Fruit fly (Drosophila melanogaster) whole organism, wandering third instar larva: ENCODE measurements around the gene Cby.
A peak's percentile ranks its signal among the peaks of the same experiment; 100 is the strongest.

Experiments used
- CG32264 ChIP-seq: fragments of 200-800 bp; sonication (Bioruptor generic); optimal IDR thresholded peaks from 2 replicates; lab custom pipeline; 2016; ENCODE audit warnings: missing biosample characterization, missing genetic modification characterization
- CG9705 ChIP-seq: fragments of 200-800 bp; sonication (Bioruptor generic); optimal IDR thresholded peaks from 2 replicates; lab custom pipeline; 2018; ENCODE audit warnings: missing biosample characterization, mild to moderate bottlenecking, missing genetic modification characterization
- Dfd ChIP-seq: fragments of >200 bp; optimal IDR thresholded peaks from 2 replicates; lab custom pipeline; 2017; ENCODE audit warnings: missing biosample characterization, missing genetic modification characterization
- Dif ChIP-seq: fragments of 200-275, 200-300 bp; sonication (Bioruptor generic); optimal IDR thresholded peaks from 2 replicates; lab custom pipeline; 2018; ENCODE audit warnings: missing biosample characterization, missing genetic modification characterization; ENCODE audit not compliant: partially characterized antibody
- HLH106 ChIP-seq: fragments of 200-800 bp; optimal IDR thresholded peaks from 3 replicates; lab custom pipeline; 2019; ENCODE audit warnings: missing biosample characterization, mild to moderate bottlenecking, missing genetic modification characterization, moderate library complexity
- Hnf4 ChIP-seq: fragments of 200-800 bp; sonication (Bioruptor generic); optimal IDR thresholded peaks from 2 replicates; lab custom pipeline; 2016; ENCODE audit warnings: missing biosample characterization, mild to moderate bottlenecking, missing genetic modification characterization
- Jra ChIP-seq: sonication (Bioruptor generic); optimal IDR thresholded peaks from 2 replicates; lab custom pipeline; 2016; ENCODE audit warnings: missing biosample characterization, missing genetic modification characterization
- Myc ChIP-seq: fragments of >200 bp; optimal IDR thresholded peaks from 2 replicates; lab custom pipeline; 2017
- OdsH ChIP-seq: fragments of 200-800 bp; sonication (Bioruptor generic); optimal IDR thresholded peaks from 2 replicates; lab custom pipeline; 2016; ENCODE audit warnings: missing biosample characterization, mild to moderate bottlenecking, missing genetic modification characterization
- Rel ChIP-seq, 2 experiments: fragments of 200-800 bp; sonication (Bioruptor generic) in 1 of 2; optimal IDR thresholded peaks; 2 replicates in 1 of 2; 3 replicates in 1 of 2; lab custom pipeline; 2016 to 2019; ENCODE audit warnings: mild to moderate bottlenecking in 2 of 2, missing biosample characterization in 2 of 2, missing genetic modification characterization in 2 of 2, moderate library complexity in 1 of 2
- Sp1 ChIP-seq: fragments of 200-800 bp; sonication (Bioruptor generic); optimal IDR thresholded peaks from 3 replicates; lab custom pipeline; 2019; ENCODE audit warnings: missing biosample characterization, mild to moderate bottlenecking, missing genetic modification characterization, moderate library complexity
- br ChIP-seq: fragments of 200-800 bp; sonication (Bioruptor generic); optimal IDR thresholded peaks from 2 replicates; lab custom pipeline; 2016; ENCODE audit warnings: missing biosample characterization, missing genetic modification characterization
- brk ChIP-seq: fragments of 200-800 bp; sonication (Bioruptor generic); optimal IDR thresholded peaks from 2 replicates; lab custom pipeline; 2016; ENCODE audit warnings: missing biosample characterization, mild to moderate bottlenecking, missing genetic modification characterization
- dmrt93B ChIP-seq: fragments of 200-800 bp; sonication (Bioruptor generic); optimal IDR thresholded peaks from 2 replicates; lab custom pipeline; 2018; ENCODE audit warnings: missing biosample characterization, mild to moderate bottlenecking, missing genetic modification characterization
- dsf ChIP-seq: sonication (Bioruptor generic); optimal IDR thresholded peaks from 2 replicates; lab custom pipeline; 2016; ENCODE audit warnings: missing biosample characterization, missing genetic modification characterization, borderline replicate concordance
- foxo ChIP-seq, 2 experiments: fragments of 200-800 bp; sonication (Bioruptor generic); optimal IDR thresholded peaks; 2 replicates in 1 of 2; 3 replicates in 1 of 2; lab custom pipeline; 2016 to 2017; ENCODE audit warnings: missing biosample characterization in 2 of 2, missing genetic modification characterization in 2 of 2
- fru ChIP-seq: fragments of 200-800 bp; sonication (Bioruptor generic); optimal IDR thresholded peaks from 3 replicates; lab custom pipeline; 2016; ENCODE audit warnings: missing biosample characterization, mild to moderate bottlenecking, missing genetic modification characterization
- h ChIP-seq: fragments of 200-800 bp; sonication (Bioruptor generic); optimal IDR thresholded peaks from 3 replicates; lab custom pipeline; 2016; ENCODE audit warnings: missing biosample characterization, mild to moderate bottlenecking, missing genetic modification characterization
- jim ChIP-seq: fragments of 175-275, 200-325 bp; sonication (Bioruptor generic); optimal IDR thresholded peaks from 2 replicates; lab custom pipeline; 2016; ENCODE audit warnings: missing biosample characterization, mild to moderate bottlenecking, missing genetic modification characterization
- lola ChIP-seq: fragments of >200 bp; optimal IDR thresholded peaks from 2 replicates; lab custom pipeline; 2017; ENCODE audit warnings: missing biosample characterization, missing genetic modification characterization
- pan ChIP-seq: fragments of >200 bp; optimal IDR thresholded peaks from 2 replicates; lab custom pipeline; 2017
- psq ChIP-seq: fragments of 200-800 bp; sonication (Bioruptor generic); optimal IDR thresholded peaks from 3 replicates; lab custom pipeline; 2017; ENCODE audit warnings: missing biosample characterization, mild to moderate bottlenecking, missing genetic modification characterization, moderate library complexity
- rgr ChIP-seq: fragments of 200-800 bp; sonication (Bioruptor generic); optimal IDR thresholded peaks from 3 replicates; lab custom pipeline; 2016; ENCODE audit warnings: missing biosample characterization, mild to moderate bottlenecking, missing genetic modification characterization
- sage ChIP-seq: fragments of 200-800 bp; sonication (Bioruptor generic); optimal IDR thresholded peaks from 2 replicates; lab custom pipeline; 2016; ENCODE audit warnings: missing biosample characterization, mild to moderate bottlenecking, missing genetic modification characterization
- tai ChIP-seq: sonication (Bioruptor generic); optimal IDR thresholded peaks from 2 replicates; lab custom pipeline; 2016; ENCODE audit warnings: missing biosample characterization, missing genetic modification characterization
- woc ChIP-seq: sonication (Bioruptor generic); optimal IDR thresholded peaks from 2 replicates; lab custom pipeline; 2016; ENCODE audit warnings: missing biosample characterization, mild to moderate bottlenecking, missing genetic modification characterization

Cby gene

dm6 chr3R:21823699-21824406 lies 44.0 kb upstream of the Cby start:
- TF ChIP-seq foxo (GFP tag; optimal IDR thresholded peaks at IDR 0.05; lab: Kevin White, UChicago) (peak in 1 of 2 experiments; percentile 67), OdsH (GFP tag; lab: Kevin White, UChicago) (peak; percentile 53), CG32264 (no peak), rgr (GFP tag; lab: Kevin White, UChicago) (peak; percentile 34), HLH106 (tag; lab: Kevin White, UChicago) (peak; percentile 74), dsf (no peak), Sp1 (GFP tag; lab: Kevin White, UChicago) (peak; percentile 58), psq (GFP tag; lab: Kevin White, UChicago) (peak; percentile 70), br (GFP tag; lab: Kevin White, UChicago) (no peak), Rel (GFP tag; optimal IDR thresholded peaks at IDR 0.05; lab: Kevin White, UChicago) (no peak), Rel (tag; optimal IDR thresholded peaks at IDR 0.05; lab: Kevin White, UChicago) (peak; percentile 17), fru (GFP tag; lab: Kevin White, UChicago) (peak; percentile 38), dmrt93B (GFP tag; lab: Kevin White, UChicago) (peak; percentile 79), brk (GFP tag; lab: Kevin White, UChicago) (no peak), lola (GFP tag; lab: Kevin White, UChicago) (no peak), h (GFP tag; lab: Kevin White, UChicago) (peak; percentile 22), CG9705 (GFP tag; lab: Kevin White, UChicago) (peak; percentile 50), sage (GFP tag; lab: Kevin White, UChicago) (no peak), jim (GFP tag; lab: Kevin White, UChicago) (no peak), tai (GFP tag; lab: Kevin White, UChicago) (no peak)

- TF ChIP-seq dmrt93B (GFP tag; lab: Kevin White, UChicago) (peak; percentile 24), br (GFP tag; lab: Kevin White, UChicago) (no peak), woc (GFP tag; lab: Kevin White, UChicago) (peak; percentile 13), psq (GFP tag; lab: Kevin White, UChicago) (peak; percentile 38), CG9705 (GFP tag; lab: Kevin White, UChicago) (no peak), OdsH (GFP tag; lab: Kevin White, UChicago) (no peak), foxo (GFP tag; optimal IDR thresholded peaks at IDR 0.05; lab: Kevin White, UChicago) (peak in 1 of 2 experiments; percentile 10), dsf (no peak), Rel (GFP tag; optimal IDR thresholded peaks at IDR 0.05; lab: Kevin White, UChicago) (no peak), Rel (tag; optimal IDR thresholded peaks at IDR 0.05; lab: Kevin White, UChicago) (no peak), Dif (GFP tag; lab: Kevin White, UChicago) (peak; percentile 33)
Observed at dm6 chr3R:21824407-21825006, 43.3 kb upstream of the Cby start.

DNA sequence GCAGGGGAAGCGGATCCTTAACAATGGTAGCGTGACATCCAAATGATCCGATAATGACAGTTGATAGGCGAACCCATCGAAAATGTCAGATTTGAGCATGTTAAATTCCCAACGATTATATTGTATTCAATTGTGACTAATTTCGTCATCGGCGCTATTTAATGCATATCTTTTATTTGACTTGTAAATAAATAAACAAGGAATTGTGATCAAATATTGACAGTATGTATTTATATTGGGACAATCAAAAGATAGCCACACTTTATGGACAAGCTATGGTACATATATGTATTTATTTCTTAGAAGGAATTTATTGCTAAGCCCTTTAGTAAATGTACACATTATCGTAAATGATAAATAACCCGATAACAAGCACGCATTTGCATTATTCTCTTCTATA lies 42.7 kb upstream of the Cby start:
- TF ChIP-seq Sp1 (GFP tag; lab: Kevin White, UChicago) (peak; percentile 16), Hnf4 (no peak), foxo (GFP tag; optimal IDR thresholded peaks at IDR 0.05; lab: Kevin White, UChicago) (no peak), tai (GFP tag; lab: Kevin White, UChicago) (peak; percentile 3)

DNA sequence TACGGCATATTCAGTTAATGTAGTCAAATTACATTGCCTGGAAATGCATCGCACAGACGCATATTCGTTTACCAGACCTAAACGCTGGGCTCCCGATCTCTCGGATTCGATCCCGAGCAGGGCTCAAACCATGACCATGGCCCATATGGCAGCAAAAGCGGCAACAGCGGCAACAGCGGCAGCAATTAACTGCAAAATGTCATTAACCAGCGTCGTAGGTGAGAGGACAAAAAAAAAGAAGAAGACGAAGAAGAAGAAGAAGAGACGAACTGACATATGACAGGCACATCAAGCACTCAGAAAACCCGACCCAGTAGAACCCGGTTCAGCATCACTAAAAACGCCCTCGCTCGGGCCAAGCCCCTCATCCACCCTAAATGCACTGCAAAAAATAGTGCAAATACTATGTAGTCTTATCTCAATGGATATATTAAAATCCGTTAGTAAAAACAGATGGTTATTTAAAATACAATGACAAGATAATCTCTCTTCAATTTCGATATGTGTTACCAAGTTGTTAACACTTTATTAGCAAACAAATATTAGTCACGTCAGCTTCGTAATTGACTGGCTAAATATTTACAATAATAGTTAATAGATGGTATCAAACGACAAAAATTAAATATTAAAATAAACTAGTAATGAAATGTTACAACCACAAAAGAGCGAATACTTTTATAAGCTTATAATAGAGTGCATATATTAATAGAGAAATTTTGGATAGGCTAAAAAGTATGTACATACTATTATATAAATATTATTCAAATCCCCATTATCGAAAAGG lies 41.8 kb upstream of the Cby start:
- TF ChIP-seq sage (GFP tag; lab: Kevin White, UChicago), result no peak
- no peak for TF ChIP-seq Myc (lab: Kevin White, UChicago)
- TF ChIP-seq Sp1 (GFP tag; lab: Kevin White, UChicago), result peak; percentile 1
- no peak for TF ChIP-seq Dfd (GFP tag; lab: Kevin White, UChicago)
- no peak for TF ChIP-seq foxo (GFP tag; optimal IDR thresholded peaks at IDR 0.05; lab: Kevin White, UChicago)
- TF ChIP-seq dmrt93B (GFP tag; lab: Kevin White, UChicago), result no peak
- TF ChIP-seq Jra (GFP tag; lab: Kevin White, UChicago), result no peak
- TF ChIP-seq pan (lab: Kevin White, UChicago), result no peak
- peak; percentile 0 for TF ChIP-seq h (GFP tag; lab: Kevin White, UChicago)
- TF ChIP-seq, all 38 proteins: peak for 2
